Fruit fly (Drosophila melanogaster): Measurements from ENCODE around the gene CG13010.

Gene CG13010

dm6 chrX:16670691-16671481 is 7.9 kb downstream of the CG13010 start (continued):
- TF ChIP-seq CG8388 (GFP tag; optimal IDR thresholded peaks at IDR 0.05) (no peak), sens-2 (GFP tag; IDR thresholded peaks at IDR 0.05) (no peak), Sox100B (GFP tag; optimal IDR thresholded peaks at IDR 0.05) (no peak), CG17568 (GFP tag; optimal IDR thresholded peaks at IDR 0.05) (no peak), CG3065 (GFP tag; optimal IDR thresholded peaks at IDR 0.05) (no peak), CG15011 (GFP tag; optimal IDR thresholded peaks at IDR 0.05) (no peak), Awh (GFP tag; IDR thresholded peaks at IDR 0.05) (no peak), tna (GFP tag; IDR thresholded peaks at IDR 0.05; ENCODE audit: partially characterized antibody) (no peak), luna (GFP tag; optimal IDR thresholded peaks at IDR 0.05) (no peak), C15 (GFP tag; IDR thresholded peaks at IDR 0.05) (no peak), TFAM (GFP tag; optimal IDR thresholded peaks at IDR 0.05) (no peak), gro (GFP tag; optimal IDR thresholded peaks at IDR 0.05) (no peak), ken (GFP tag; IDR thresholded peaks at IDR 0.05) (0 out of 3 replicates have a peak, but pooled peaks have one; percentile 10), zfh2 (GFP tag; optimal IDR thresholded peaks at IDR 0.05) (peak; percentile 38), al (GFP tag; IDR thresholded peaks at IDR 0.05) (no peak), peb (GFP tag; IDR thresholded peaks at IDR 0.05) (no peak), Asciz (GFP tag; optimal IDR thresholded peaks at IDR 0.05) (no peak), CG1792 (GFP tag; optimal IDR thresholded peaks at IDR 0.05) (no peak), CG31388 (GFP tag; optimal IDR thresholded peaks at IDR 0.05) (no peak), Eip74EF (GFP tag; optimal IDR thresholded peaks at IDR 0.05) (peak in 1 of 2 experiments; percentile 10), cas (GFP tag; IDR thresholded peaks at IDR 0.05) (no peak), bab2 (GFP tag; optimal IDR thresholded peaks at IDR 0.05) (no peak), ab (GFP tag; optimal IDR thresholded peaks at IDR 0.05) (no peak), Oli (tag; optimal IDR thresholded peaks at IDR 0.05) (peak; percentile 33), CG7271 (tag; optimal IDR thresholded peaks at IDR 0.05) (no peak), CG6683 (GFP tag; optimal IDR thresholded peaks at IDR 0.05) (no peak), trh (GFP tag; optimal IDR thresholded peaks at IDR 0.05) (no peak), Gsc (GFP tag; IDR thresholded peaks at IDR 0.05) (no peak), CG2129 (GFP tag; IDR thresholded peaks at IDR 0.05; ENCODE audit: partially characterized antibody) (no peak), pnt (GFP tag; optimal IDR thresholded peaks at IDR 0.05) (no peak), fd96Cb (tag; optimal IDR thresholded peaks at IDR 0.05) (no peak), CTCF (GFP tag; optimal IDR thresholded peaks at IDR 0.05) (no peak), CG10321 (GFP tag; IDR thresholded peaks at IDR 0.05) (no peak), CG3995 (GFP tag; optimal IDR thresholded peaks at IDR 0.05) (no peak), CG15269 (tag; optimal IDR thresholded peaks at IDR 0.05) (peak; percentile 55), schlank (tag; optimal IDR thresholded peaks at IDR 0.05) (no peak), nmo (GFP tag; optimal IDR thresholded peaks at IDR 0.05) (peak; percentile 26), ase (GFP tag; IDR thresholded peaks at IDR 0.05) (no peak), H15 (GFP tag; IDR thresholded peaks at IDR 0.05) (no peak), CG7786 (GFP tag; optimal IDR thresholded peaks at IDR 0.05) (peak; percentile 0), mam (GFP tag; optimal IDR thresholded peaks at IDR 0.05) (no peak), CG2889 (GFP tag; IDR thresholded peaks at IDR 0.05) (0 out of 3 replicates have a peak, but pooled peaks have one; percentile 36), CG11247 (GFP tag; IDR thresholded peaks at IDR 0.05) (no peak), tap (tag; optimal IDR thresholded peaks at IDR 0.05) (no peak), esg (GFP tag; conservative IDR thresholded peaks at IDR 0.05) (no peak), Optix (GFP tag; IDR thresholded peaks at IDR 0.05) (no peak), CG11723 (GFP tag; optimal IDR thresholded peaks at IDR 0.05) (no peak), Adf1 (GFP tag; IDR thresholded peaks at IDR 0.05) (peak; percentile 97), CG4820 (GFP tag; optimal IDR thresholded peaks at IDR 0.05) (no peak), Drgx (GFP tag; IDR thresholded peaks at IDR 0.05) (no peak), gsb (GFP tag; IDR thresholded peaks at IDR 0.05) (no peak)

Measured in whole organism, embryonic.